Worm (Caenorhabditis elegans): ENCODE results near the gene mig-39.

Gene mig-39

DNA sequence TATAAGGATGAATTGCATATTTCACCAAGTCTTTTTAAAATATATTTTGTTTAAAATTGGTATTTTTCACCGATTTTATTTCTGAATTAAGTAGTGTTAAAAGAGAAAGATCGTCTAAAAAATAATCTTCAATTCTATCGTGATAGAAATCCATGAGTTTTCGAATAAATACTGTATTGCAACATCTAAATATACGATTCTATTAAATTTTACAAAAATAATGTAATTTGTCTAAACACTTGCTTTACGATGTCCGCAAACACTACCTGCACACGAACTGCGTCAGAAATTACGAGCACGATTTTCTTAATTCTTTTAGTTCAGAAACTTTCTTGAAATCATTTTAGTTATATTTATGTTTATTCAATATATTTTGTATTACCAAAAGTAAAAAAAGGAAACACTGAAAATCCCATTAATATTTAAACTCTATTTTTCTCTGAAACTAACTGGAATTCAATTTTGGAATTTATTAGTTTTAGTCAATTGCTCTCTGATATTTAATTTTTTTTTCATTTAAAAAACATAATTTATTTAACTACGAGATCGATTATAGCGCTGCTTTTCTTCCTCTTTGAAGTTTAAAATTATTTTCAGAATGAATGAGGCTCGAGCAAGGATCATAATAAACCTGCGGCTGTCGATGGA lies 17.6 kb upstream of the mig-39 start, which contains the start of gene mrpl-32:
TSS of gene mrpl-32 (plus strand) at position 598 of the 648 bp plus-strand sequence.
- TF ChIP-seq unc-62 (GFP tag; optimal IDR thresholded peaks at IDR 0.05): no peak

DNA sequence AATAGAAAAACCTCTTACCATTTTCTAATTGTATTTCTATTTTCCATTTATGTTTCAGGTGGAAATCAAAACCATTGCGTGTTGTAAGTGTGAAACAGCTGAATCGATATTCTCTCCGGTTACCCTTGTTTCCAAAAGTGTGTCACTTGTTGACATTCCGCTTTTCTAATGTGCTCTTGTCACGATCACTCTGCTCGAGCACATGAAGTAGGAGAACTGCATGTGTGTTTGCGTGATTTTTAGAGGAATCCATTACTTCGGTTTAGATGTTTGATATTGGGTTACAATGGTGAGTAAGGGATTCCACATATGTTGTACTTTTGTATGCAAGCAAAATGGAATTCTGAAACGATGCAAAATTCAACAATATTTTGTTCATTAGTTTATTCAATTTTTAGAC lies 16.3 kb upstream of the mig-39 start:
- TF ChIP-seq unc-62 (GFP tag; optimal IDR thresholded peaks at IDR 0.05): no peak

DNA sequence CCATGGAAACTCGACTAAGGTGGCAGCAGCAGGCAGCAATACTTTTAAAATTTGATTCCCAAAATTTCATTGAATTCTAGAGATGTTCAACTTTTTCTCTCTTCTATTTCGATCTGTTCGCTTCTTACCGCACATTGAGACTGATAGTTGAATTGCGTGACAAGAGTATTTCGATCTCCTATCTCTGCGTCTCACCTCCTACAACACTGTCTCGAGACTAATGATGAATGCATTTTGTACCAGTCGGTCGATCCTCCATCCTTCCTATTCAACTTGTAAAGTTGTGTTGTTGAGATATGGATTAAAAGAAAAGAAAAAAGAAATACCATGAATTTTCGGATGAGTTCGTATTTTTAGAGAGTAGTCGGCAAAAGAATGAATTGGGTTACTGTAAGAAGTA lies 15.7 kb upstream of the mig-39 start:
- TF ChIP-seq unc-62 (GFP tag; optimal IDR thresholded peaks at IDR 0.05): no peak

DNA sequence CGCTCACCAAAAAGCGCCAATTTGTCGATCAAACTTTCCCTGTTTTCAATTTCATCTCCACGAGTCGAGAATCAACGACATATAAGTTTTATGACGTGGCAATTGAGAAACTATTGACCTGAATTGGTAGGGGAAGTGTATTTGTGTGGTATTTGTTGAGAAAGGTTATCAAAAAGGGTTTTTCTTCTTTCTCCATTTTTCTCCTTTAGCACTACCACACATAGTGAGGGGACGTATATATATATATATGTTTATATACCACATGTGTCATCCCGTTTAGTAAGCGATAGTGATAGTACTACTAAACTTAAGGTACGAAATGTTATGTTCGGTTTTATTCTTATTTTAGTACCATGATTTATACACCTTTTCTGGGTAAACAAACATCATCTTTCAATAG lies 9.2 kb upstream of the mig-39 start:
- TF ChIP-seq unc-62 (GFP tag; optimal IDR thresholded peaks at IDR 0.05): no peak

DNA sequence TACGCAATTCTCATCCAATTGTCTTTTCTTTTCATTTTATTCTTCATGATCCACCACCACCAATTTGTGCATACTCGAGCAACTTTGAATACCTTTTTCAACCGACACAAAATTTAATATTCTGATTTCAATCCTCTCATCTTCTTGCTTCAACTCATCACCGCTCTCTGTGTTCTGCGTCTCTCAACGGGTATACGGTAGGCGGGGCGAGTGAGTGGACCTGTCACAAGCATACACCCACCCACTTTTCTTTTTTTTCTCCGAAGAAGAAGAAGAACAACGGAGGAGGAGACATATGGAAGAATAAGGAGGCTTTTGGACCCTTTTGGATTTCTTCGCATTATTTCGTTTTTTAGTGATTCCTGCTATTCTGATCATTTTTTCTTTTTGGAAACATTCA lies 5.4 kb upstream of the mig-39 start:
- TF ChIP-seq unc-62 (GFP tag; optimal IDR thresholded peaks at IDR 0.05): no peak

DNA sequence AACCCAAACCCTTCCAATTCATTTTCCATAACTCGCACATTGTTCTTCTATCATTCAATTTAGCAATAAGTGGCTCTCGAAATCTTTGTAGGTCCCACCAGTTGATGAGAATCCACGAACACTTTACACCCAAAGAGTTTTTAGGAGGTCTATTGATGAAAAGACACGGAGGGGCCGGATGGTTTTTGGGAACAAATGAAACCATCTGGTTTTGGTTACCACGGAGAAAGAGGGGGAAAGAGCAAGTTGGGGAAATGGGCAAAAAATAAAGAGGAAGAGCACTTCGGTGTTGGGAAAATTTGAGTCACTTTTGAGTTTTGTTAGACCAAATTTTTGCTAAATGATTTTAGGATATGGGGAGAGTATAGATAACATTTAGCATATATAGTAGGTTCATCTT lies 685 bp downstream of the mig-39 start:
- TF ChIP-seq unc-62 (GFP tag; optimal IDR thresholded peaks at IDR 0.05): no peak

DNA sequence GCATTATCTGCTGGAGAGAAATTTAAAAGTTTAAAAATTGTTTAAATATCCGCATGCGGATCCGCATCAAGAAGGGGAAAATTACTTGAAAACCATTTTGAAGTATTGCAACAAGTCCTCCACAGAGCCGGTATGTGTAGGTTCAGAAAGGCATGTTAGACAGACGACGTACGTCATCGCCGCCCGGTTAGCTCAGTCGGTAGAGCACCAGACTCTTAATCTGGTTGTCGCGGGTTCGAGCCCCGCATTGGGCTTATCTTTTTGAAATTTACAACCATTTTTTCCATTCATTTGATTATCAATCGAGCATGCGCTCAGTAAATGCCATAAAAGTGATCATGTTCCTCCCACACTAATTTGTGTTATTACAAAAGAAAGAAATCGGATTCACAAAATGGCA lies 6.5 kb downstream of the mig-39 start:
- no peak for TF ChIP-seq unc-62 (GFP tag; optimal IDR thresholded peaks at IDR 0.05)

DNA sequence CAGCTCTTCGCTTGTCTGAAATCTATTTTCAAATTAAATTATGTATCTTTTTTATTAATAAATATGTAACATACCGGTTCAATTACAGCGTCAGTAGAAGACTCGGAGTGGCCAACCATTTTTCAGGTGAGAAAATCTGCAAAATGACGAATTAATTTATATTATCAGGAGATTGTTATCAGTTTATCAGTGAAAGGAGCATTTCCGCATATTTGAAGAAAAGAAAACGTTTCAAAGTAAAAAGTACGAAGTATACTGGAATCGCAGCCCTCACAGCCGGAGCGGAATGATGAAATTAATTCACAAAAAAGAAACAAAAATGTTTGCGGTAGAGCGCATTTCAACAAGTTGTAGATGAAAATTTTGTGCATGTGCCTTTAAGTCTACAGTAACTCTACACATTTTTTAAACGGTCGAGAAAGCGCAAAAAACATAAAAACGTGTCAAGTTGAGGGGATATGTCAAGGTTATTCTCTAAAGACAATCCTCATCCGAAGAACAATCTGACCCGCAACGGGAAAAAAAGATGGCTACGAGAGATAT lies 12.6 kb downstream of the mig-39 start:
- no peak for TF ChIP-seq unc-62 (GFP tag; optimal IDR thresholded peaks at IDR 0.05)

DNA sequence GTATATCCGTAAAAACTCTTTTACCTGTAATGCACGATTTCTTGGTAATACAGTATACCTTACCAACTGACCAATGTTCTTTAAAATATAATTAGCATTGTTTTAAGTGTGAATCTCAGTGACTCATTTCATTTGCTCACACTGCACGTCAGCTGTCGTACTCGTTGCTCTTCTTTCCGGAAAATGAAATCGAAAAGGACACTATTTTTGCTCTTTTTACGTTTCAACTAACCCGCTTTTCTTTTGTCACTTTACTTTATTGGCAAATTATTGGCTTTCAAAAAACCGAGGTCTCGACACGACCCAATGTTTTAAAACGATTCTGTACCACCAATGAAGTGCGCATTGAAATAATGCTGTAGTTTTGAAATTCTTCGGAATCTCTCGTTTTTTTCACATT lies 13.5 kb downstream of the mig-39 start, which contains the start of gene F42H10.6:
TSS of gene F42H10.6 (minus strand) at position 101 of the 400 bp plus-strand sequence.
- TF ChIP-seq unc-62 (GFP tag; optimal IDR thresholded peaks at IDR 0.05): no peak

DNA sequence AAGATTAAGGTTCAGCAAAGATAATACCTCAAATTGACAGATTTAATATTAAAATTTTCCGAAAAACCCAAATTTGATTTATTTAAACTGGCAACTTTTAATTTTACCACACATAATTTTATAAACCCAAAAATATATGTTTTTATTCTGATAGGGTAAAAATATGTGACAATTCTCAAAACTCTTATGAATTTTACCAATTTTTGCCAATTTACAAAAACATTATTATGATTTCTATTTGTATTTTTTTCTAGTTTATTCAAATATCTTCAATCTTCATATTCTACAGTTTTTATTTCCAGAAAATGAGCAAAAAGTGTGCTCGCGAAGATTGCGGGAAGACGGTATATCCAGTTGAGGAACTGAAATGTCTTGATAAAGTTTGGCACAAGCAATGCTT lies 17.0 kb downstream of the mig-39 start, which contains the start of gene F42H10.3:
TSS of gene F42H10.3 (plus strand) at position 301 of the 400 bp plus-strand sequence.
- no peak for TF ChIP-seq unc-62 (GFP tag; optimal IDR thresholded peaks at IDR 0.05)

DNA sequence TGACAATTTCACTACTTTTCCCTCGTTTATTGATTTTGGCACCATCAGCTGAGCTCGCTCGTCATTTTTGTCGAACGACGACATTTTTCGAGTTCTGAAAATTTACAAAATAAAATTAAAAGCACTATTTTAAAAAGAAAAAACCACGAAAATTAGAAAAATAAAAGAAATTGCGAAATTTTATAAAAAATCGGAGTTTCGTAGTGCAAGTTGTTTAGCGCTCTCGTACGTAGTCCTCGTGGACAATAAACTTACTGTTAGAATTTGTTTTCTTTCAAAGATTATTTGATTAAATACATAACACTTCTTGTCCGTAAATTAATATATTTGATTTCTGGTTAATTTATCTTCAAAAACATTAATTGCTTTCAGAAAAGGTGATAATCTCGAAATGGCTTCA lies 23.4 kb downstream of the mig-39 start, which contains the start of the genes ess-2 and F42H10.2:
TSS of gene ess-2 (minus strand) at position 99 of the 400 bp plus-strand sequence.
TSS of gene F42H10.2 (plus strand) at position 367 of the 400 bp plus-strand sequence.
- TF ChIP-seq unc-62 (GFP tag; optimal IDR thresholded peaks at IDR 0.05): no peak

DNA sequence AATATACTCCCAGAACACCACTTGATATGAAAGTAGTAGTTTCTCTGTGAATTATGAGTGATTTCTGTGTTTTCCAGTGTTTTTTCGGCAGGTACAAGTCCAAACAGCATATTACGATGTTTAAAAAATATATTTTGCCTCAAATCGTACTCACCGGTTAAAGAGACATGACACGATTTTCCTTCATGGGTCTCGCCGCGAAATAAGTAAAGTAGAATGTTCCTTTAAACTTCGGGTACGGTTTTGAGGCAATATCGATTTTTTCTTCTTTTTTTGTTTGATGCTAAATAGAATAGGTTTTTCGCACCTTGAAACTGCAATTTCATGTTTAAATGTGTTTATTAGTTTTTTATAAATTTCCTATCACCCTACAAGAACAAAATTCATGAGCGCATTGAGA lies 25.1 kb downstream of the mig-39 start:
- TF ChIP-seq unc-62 (GFP tag; optimal IDR thresholded peaks at IDR 0.05): no peak

DNA sequence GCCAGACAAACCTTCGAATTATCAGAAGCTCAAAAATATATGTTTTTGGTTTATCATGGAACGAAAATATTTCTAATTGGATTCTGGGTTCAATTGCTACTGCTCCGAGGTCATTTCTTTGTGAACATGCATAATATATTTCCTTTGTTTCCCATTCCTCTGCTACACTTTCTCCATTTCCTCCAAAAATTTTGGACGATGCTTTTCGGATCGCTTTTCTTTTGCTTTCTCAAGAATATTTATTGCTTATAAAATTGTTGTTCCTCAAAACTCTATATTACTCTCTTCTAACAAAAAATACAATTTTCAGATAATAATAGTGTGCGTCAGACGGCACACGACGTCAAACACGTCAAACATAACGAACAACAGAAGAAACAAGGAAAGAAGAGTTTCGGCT lies 27.9 kb downstream of the mig-39 start, which contains the start of gene pac-1:
TSS of gene pac-1 (plus strand) at position 301 of the 400 bp plus-strand sequence.
- TF ChIP-seq unc-62 (GFP tag; optimal IDR thresholded peaks at IDR 0.05): no peak

DNA sequence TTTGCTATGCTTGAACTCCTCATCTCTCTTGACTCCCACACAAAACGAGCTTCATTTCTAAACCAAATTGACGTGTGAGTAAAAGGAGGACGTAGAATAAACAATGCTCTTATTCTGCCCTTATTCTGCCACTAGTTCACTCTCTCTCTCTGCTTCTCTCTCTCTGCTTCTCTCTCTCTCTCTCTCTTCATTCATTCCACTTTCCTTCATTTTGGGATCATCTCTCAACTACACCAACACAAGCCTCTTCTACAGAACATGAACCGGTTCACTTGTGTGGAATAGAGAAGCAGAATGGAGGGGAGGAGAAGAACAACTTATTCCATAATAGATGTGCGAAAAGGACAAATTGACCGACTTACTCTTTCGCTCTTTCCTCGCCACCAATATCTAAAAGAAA lies 36.5 kb downstream of the mig-39 start:
- TF ChIP-seq unc-62 (GFP tag; optimal IDR thresholded peaks at IDR 0.05): no peak

DNA sequence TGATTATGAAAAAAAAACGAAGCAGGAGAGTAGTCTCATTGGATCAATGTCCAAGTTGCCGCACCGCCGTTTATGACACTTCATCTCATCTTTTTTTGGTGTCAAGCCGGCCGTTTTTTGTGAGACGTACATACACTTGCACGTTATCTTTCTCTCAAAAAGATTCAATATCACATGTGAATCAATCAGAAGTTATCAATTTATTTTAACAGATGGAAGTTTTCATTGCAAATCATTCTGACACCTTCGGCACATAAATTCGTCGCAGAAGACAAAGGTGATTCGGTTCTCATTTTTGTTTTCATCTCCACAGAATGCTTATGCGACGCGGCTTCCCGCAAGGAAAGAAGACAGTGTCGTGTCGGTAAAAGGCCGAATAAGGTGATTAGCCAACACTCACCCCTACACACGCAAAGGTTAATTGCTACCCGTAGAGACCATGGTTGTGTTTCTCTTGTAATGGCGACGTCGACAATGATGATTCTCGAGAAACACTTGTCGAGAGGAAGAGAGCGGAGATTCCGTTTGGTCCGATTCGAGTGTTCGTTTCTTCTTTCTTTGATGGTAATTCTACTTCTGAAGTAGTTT lies 37.4 kb downstream of the mig-39 start:
- TF ChIP-seq unc-62 (GFP tag; optimal IDR thresholded peaks at IDR 0.05): no peak

DNA sequence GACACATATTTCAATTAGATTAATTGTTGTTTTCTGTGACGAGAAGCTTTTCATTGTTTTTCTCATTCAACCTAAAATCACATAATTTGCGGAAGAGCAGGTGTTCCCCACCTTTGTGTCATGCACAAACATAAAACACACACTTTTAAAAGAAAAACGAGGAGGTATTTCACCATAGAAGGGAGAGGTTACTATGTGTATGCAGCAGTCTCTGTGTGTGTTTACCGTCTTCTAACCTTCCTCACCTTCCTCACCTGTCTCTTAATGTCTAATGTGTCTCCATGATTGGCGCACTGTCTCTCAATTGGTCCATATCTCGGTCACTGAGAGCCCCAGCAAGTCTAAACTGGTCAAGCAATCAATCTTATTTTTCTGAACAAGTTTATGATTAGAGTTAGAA lies 39.5 kb downstream of the mig-39 start:
- no peak for TF ChIP-seq unc-62 (GFP tag; optimal IDR thresholded peaks at IDR 0.05)

DNA sequence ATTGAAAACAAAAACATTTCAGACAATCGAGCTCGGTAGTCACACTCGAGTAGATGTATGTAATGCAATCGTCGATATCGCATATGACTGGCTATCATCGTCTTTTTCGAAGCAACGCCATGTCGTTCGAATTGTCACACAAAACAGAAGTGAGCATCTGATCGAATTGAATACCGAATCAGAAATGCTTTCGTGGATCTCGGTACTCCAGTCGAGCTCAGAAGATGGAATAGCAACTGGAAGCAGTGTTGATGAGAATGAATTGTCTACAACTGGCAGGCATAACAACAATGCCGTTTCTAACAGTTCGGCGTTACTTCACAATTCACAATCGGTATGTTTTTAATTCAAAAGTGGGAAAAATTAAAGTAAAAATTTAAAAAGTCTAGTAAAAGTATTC lies 42.4 kb downstream of the mig-39 start:
- no peak for TF ChIP-seq unc-62 (GFP tag; optimal IDR thresholded peaks at IDR 0.05)

Data from whole organism, dauer.